Worm (Caenorhabditis elegans): ENCODE data around the gene nhr-236.
A peak's percentile ranks its signal among the peaks of the same experiment; 100 is the strongest.

The nhr-236 gene

ce11 chrIV:2316796-2317195 lies 12.6 kb downstream of the nhr-236 start (continued):
- TF ChIP-seq egl-13 (tag; optimal IDR thresholded peaks at IDR 0.05) = no peak
- TF ChIP-seq grh-1 (GFP tag; IDR thresholded peaks at IDR 0.05) = no peak
- TF ChIP-seq nhr-20 (tag; optimal IDR thresholded peaks at IDR 0.05) = peak; percentile 52
- peak in 1 of 2 experiments; percentile 29 for TF ChIP-seq mdl-1 (tag; optimal IDR thresholded peaks at IDR 0.05)
- no peak for TF ChIP-seq ceh-90 (tag; optimal IDR thresholded peaks at IDR 0.05)
- no peak for TF ChIP-seq dsc-1 (tag; optimal IDR thresholded peaks at IDR 0.05)

DNA sequence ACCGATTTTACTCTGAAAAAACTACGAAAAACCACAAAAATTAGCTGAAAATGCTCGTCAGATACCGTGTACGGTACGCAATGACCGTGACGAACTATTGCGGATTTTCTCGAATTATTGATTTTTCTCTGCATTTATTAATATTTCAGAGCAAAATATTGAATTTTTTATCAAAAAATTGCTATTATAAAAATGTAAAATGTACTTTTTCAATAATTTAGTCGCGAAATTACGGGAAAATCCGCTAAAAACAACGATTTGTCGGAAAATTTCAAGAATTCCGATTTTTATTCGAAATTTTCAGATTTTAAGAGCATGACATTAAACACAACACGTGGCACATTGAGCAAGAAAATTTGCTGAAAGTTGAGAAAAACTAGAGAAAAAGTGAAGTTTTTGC lies 13.2 kb downstream of the nhr-236 start, which contains the start of gene Y38F2AL.12:
TSS of gene Y38F2AL.12 (plus strand) at position 301 of the 400 bp plus-strand sequence.
- no peak for TF ChIP-seq nhr-12 (tag; optimal IDR thresholded peaks at IDR 0.05)
- TF ChIP-seq isw-1 (GFP tag; IDR thresholded peaks at IDR 0.05) = no peak
- TF ChIP-seq nhr-237 (tag; optimal IDR thresholded peaks at IDR 0.05) = no peak
- TF ChIP-seq efl-1 (optimal IDR thresholded peaks at IDR 0.05) = no peak
- TF ChIP-seq efl-1 (GFP tag; optimal IDR thresholded peaks at IDR 0.05 in 1 of 2) = peak in 1 of 2 experiments; percentile 28
- no peak for TF ChIP-seq lin-35 (GFP tag; optimal IDR thresholded peaks at IDR 0.05)
- TF ChIP-seq C16A3.4 (tag; optimal IDR thresholded peaks at IDR 0.05) = no peak
- no peak for TF ChIP-seq nhr-19 (GFP tag; conservative IDR thresholded peaks at IDR 0.05)
- TF ChIP-seq ets-5 (GFP tag; IDR thresholded peaks at IDR 0.05) = no peak

ce11 chrIV:2315545-2315995 lies 13.9 kb downstream of the nhr-236 start, which contains the start of gene vha-3:
Gene vha-3 (minus strand): TSS chrIV:2315945.
- peak in 1 of 2 experiments; percentile 7 for TF ChIP-seq ztf-11 (tag; optimal IDR thresholded peaks at IDR 0.05)
- no peak for TF ChIP-seq pag-3 (tag; optimal IDR thresholded peaks at IDR 0.05; ENCODE audit: borderline replicate concordance, insufficient read depth)
- TF ChIP-seq efl-1 (optimal IDR thresholded peaks at IDR 0.05) = no peak
- peak in 1 of 2 experiments; percentile 4 for TF ChIP-seq efl-1 (GFP tag; optimal IDR thresholded peaks at IDR 0.05 in 1 of 2)

- no peak for TF ChIP-seq lin-13 (GFP tag; optimal IDR thresholded peaks at IDR 0.05)
- no peak for TF ChIP-seq sox-4 (tag; optimal IDR thresholded peaks at IDR 0.05)
- TF ChIP-seq grh-1 (GFP tag; IDR thresholded peaks at IDR 0.05) = no peak
- TF ChIP-seq nhr-28 (tag; optimal IDR thresholded peaks at IDR 0.05) = no peak
- no peak for TF ChIP-seq pag-3 (tag; optimal IDR thresholded peaks at IDR 0.05; ENCODE audit: borderline replicate concordance, insufficient read depth)
- no peak for TF ChIP-seq snu-23 (GFP tag; optimal IDR thresholded peaks at IDR 0.05)
- no peak for TF ChIP-seq lsy-2 (tag; optimal IDR thresholded peaks at IDR 0.05)
- TF ChIP-seq hlh-17 (GFP tag; optimal IDR thresholded peaks at IDR 0.05; ENCODE audit: borderline replicate concordance) = no peak
- TF ChIP-seq fos-1 (tag; optimal IDR thresholded peaks at IDR 0.05) = no peak
- no peak for TF ChIP-seq mab-9 (GFP tag; IDR thresholded peaks at IDR 0.05)
- TF ChIP-seq efl-3 (GFP tag; optimal IDR thresholded peaks at IDR 0.05) = no peak
- no peak for TF ChIP-seq aha-1 (tag; optimal IDR thresholded peaks at IDR 0.05)
- no peak for TF ChIP-seq xbp-1 (tag; optimal IDR thresholded peaks at IDR 0.05)
- TF ChIP-seq ztf-11 (tag; optimal IDR thresholded peaks at IDR 0.05) = no peak
- no peak for TF ChIP-seq lin-35 (GFP tag; optimal IDR thresholded peaks at IDR 0.05)
- TF ChIP-seq mdl-1 (tag; optimal IDR thresholded peaks at IDR 0.05) = no peak
- TF ChIP-seq unc-30 (tag; optimal IDR thresholded peaks at IDR 0.05) = no peak
- no peak for TF ChIP-seq nhr-11 (tag; optimal IDR thresholded peaks at IDR 0.05)
- no peak for TF ChIP-seq rnt-1 (tag; optimal IDR thresholded peaks at IDR 0.05)
- no peak for TF ChIP-seq unc-62 (GFP tag; optimal IDR thresholded peaks at IDR 0.05)
Observed at ce11 chrIV:2314862-2315261, 14.6 kb downstream of the nhr-236 start.

DNA sequence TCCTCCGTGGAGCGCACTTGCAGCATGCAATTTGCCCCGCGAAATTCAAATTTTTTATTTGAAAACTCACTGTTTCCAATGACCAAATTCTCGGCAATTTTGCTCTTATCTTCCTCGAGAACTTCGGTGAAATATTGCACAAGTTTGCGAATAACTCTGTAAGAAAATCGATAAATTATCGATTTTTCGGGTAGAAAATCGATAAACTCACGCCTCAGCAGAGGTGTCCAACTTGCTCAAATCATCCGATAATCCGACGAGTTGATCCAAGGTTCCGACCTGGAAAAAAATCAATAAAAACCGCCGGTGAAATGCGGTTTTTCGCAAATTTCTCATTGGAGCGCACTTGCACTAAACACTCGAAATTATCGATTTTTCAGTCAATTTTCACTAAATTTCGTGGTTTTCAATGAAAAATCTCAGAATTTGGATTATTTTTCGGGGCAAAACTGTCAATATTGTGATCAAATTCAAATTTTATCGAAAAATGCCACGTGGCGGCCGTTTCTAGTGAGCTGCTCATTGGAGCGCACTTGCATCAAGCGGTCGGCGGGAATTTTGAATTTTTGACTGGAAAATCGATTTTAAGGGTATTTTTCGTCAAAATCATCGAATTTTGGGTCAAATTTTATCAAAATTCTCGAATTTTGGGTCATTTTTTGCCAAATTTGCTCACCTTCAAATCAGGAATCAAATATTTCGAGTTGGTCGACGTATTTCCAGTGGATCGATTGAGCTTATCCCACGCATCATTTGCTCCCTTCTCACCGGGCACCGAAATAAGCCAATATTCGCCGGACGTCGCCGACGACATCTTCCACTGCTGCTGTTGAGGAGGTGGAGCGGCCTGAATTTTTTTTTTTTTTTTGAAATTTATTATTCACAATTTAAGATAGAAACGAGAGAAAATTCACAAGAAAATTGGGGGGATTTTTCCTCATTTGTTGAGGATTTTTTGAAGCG lies 15.4 kb downstream of the nhr-236 start, which contains the start of gene vha-11:
TSS of gene vha-11 (minus strand) at position 847 of the 963 bp plus-strand sequence.
- peak; percentile 6 for TF ChIP-seq nhr-90 (tag; optimal IDR thresholded peaks at IDR 0.05; ENCODE audit: poor library complexity)
- TF ChIP-seq ama-1 (optimal IDR thresholded peaks at IDR 0.05) = peak; percentile 13
- no peak for TF ChIP-seq ceh-63 (GFP tag; optimal IDR thresholded peaks at IDR 0.05)
- peak; percentile 11 for TF ChIP-seq nhr-85 (tag)
- TF ChIP-seq unc-62 (GFP tag; optimal IDR thresholded peaks at IDR 0.05) = no peak
- TF ChIP-seq efl-1 (optimal IDR thresholded peaks at IDR 0.05) = no peak
- peak in 1 of 2 experiments; percentile 89 for TF ChIP-seq efl-1 (GFP tag; optimal IDR thresholded peaks at IDR 0.05 in 1 of 2)
- peak; percentile 15 for TF ChIP-seq aly-2 (tag; optimal IDR thresholded peaks at IDR 0.05)
- no peak for TF ChIP-seq dpl-1 (GFP tag; optimal IDR thresholded peaks at IDR 0.05)
- TF ChIP-seq nhr-237 (tag; optimal IDR thresholded peaks at IDR 0.05) = no peak
- no peak for TF ChIP-seq lin-13 (GFP tag; optimal IDR thresholded peaks at IDR 0.05)
- TF ChIP-seq lin-15B (tag; optimal IDR thresholded peaks at IDR 0.05) = no peak
- TF ChIP-seq snpc-4 (tag; optimal IDR thresholded peaks at IDR 0.05) = no peak
- no peak for TF ChIP-seq ceh-8 (GFP tag; optimal IDR thresholded peaks at IDR 0.05)
- TF ChIP-seq lin-14 (GFP tag; optimal IDR thresholded peaks at IDR 0.05) = no peak
- TF ChIP-seq nhr-71 (tag; optimal IDR thresholded peaks at IDR 0.05) = peak; percentile 23
